Fruit fly (Drosophila melanogaster) whole organism, pupa: ENCODE results near the gene CG8620.

Source experiments
- CG13204 ChIP-seq: fragments of 200-800 bp; sonication (Bioruptor generic); optimal IDR thresholded peaks from 2 replicates; lab custom pipeline; 2018; ENCODE audit warnings: missing biosample characterization, mild to moderate bottlenecking, missing genetic modification characterization, moderate library complexity
- CG14655 ChIP-seq: fragments of 200-800 bp; sonication (Bioruptor generic); optimal IDR thresholded peaks from 3 replicates; lab custom pipeline; 2017; ENCODE audit warnings: mild to moderate bottlenecking, missing biosample characterization, missing genetic modification reagents, missing genetic modification characterization
- CG17806 ChIP-seq: fragments of 200-800 bp; sonication (Bioruptor generic); optimal IDR thresholded peaks from 2 replicates; lab custom pipeline; 2018; ENCODE audit warnings: missing biosample characterization, mild to moderate bottlenecking, missing genetic modification characterization, moderate library complexity
- CG32121 ChIP-seq: fragments of 200-800 bp; sonication (Bioruptor generic); IDR thresholded peaks from 2 replicates; pipeline ENCODE4 v1.3.6; 2022; ENCODE audit warnings: missing biosample characterization, missing genetic modification characterization
- CG4496 ChIP-seq: fragments of 200-800 bp; sonication (Bioruptor generic); IDR thresholded peaks from 3 replicates; pipeline ENCODE4 v1.3.6; 2022; ENCODE audit warnings: missing biosample characterization, missing genetic modification characterization
- CG8159 ChIP-seq: fragments of 200-800 bp; sonication (Bioruptor generic); optimal IDR thresholded peaks from 3 replicates; lab custom pipeline; 2018; ENCODE audit warnings: missing biosample characterization, mild to moderate bottlenecking, missing genetic modification characterization, moderate library complexity
- CG8301 ChIP-seq: fragments of 200-800 bp; sonication (Bioruptor generic); optimal IDR thresholded peaks from 2 replicates; lab custom pipeline; 2018; ENCODE audit warnings: missing biosample characterization, mild to moderate bottlenecking, missing genetic modification characterization
- D1 ChIP-seq: fragments of 200-800 bp; sonication (Bioruptor generic); optimal IDR thresholded peaks from 2 replicates; lab custom pipeline; 2018; ENCODE audit warnings: missing biosample characterization, mild to moderate bottlenecking, missing genetic modification characterization, moderate library complexity
- Pif1A ChIP-seq: fragments of 200-800 bp; sonication (Bioruptor generic); optimal IDR thresholded peaks from 3 replicates; lab custom pipeline; 2016; ENCODE audit warnings: missing biosample characterization, missing genetic modification characterization
- Pif1B ChIP-seq: fragments of 200-800 bp; sonication (Bioruptor generic); optimal IDR thresholded peaks from 3 replicates; lab custom pipeline; 2016; ENCODE audit warnings: missing biosample characterization, missing genetic modification characterization
- fd96Ca ChIP-seq: fragments of 200-800 bp; sonication (Bioruptor generic); IDR thresholded peaks from 3 replicates; pipeline ENCODE4 v1.3.6; 2022; ENCODE audit warnings: missing biosample characterization, missing genetic modification characterization
- rn ChIP-seq: fragments of 200-800 bp; sonication (Bioruptor generic); IDR thresholded peaks from 2 replicates; pipeline ENCODE4 v1.3.6; 2022; ENCODE audit warnings: missing biosample characterization, missing genetic modification characterization

Gene CG8620

dm6 chr3L:7190497-7190896 is 32.6 kb downstream of the CG8620 start:
- TF ChIP-seq D1 = no peak
- no peak for TF ChIP-seq fd96Ca (GFP tag; lab: Robert Waterston, UW)
- TF ChIP-seq rn (GFP tag; lab: Robert Waterston, UW) = no peak
- TF ChIP-seq CG32121 = peak; percentile 61; the same call in 1 of the 2 replicates
- TF ChIP-seq CG8159 = no peak
- TF ChIP-seq Pif1B (GFP tag; lab: Kevin White, UChicago) = no peak
- no peak for TF ChIP-seq CG17806 (tag; lab: Kevin White, UChicago)
- no peak for TF ChIP-seq CG13204

- TF ChIP-seq CG8301 (peak; percentile 24), Pif1A (GFP tag; lab: Kevin White, UChicago) (no peak), fd96Ca (GFP tag; lab: Robert Waterston, UW) (peak; percentile 52; the same call in 1 of the 3 replicates), CG14655 (GFP tag; lab: Kevin White, UChicago) (peak; percentile 45), CG17806 (tag; lab: Kevin White, UChicago) (no peak), CG32121 (peak; percentile 54; the same call in 1 of the 2 replicates), CG8159 (peak; percentile 32), CG4496 (GFP tag; lab: Robert Waterston, UW) (0 out of 3 replicates have a peak, but pooled peaks have one; percentile 48)
Observed at dm6 chr3L:7191218-7191617, 33.3 kb downstream of the CG8620 start.
